Fruit fly (Drosophila melanogaster) whole organism, prepupa: ENCODE data around the gene CG18563.
A peak's percentile ranks its signal among the peaks of the same experiment; 100 is the strongest.

Experiments
- Blimp-1 ChIP-seq: fragments of 200-800 bp; sonication (Bioruptor generic); optimal IDR thresholded peaks from 3 replicates; lab custom pipeline; 2017; ENCODE audit warnings: missing biosample characterization, missing genetic modification characterization, mild to moderate bottlenecking, moderate library complexity, missing genetic modification reagents
- CG10631 ChIP-seq: fragments of 200-800 bp; sonication (Bioruptor generic); optimal IDR thresholded peaks from 2 replicates; lab custom pipeline; 2016; ENCODE audit warnings: missing biosample characterization, missing genetic modification characterization
- CG10669 ChIP-seq: fragments of 200-800 bp; sonication (Bioruptor generic); optimal IDR thresholded peaks from 3 replicates; lab custom pipeline; 2018; ENCODE audit warnings: missing biosample characterization, mild to moderate bottlenecking, missing genetic modification characterization, moderate library complexity
- CG11294 ChIP-seq: fragments of 200-800 bp; sonication (Bioruptor generic); IDR thresholded peaks from 2 replicates; pipeline ENCODE4 v1.3.6; 2022; ENCODE audit warnings: missing biosample characterization, missing genetic modification characterization
- CG11762 ChIP-seq: fragments of 200-800 bp; sonication (Bioruptor generic); optimal IDR thresholded peaks from 3 replicates; lab custom pipeline; 2016; ENCODE audit warnings: missing biosample characterization, missing genetic modification characterization; ENCODE audit not compliant: insufficient read depth
- CG11902 ChIP-seq: fragments of 200-800 bp; sonication (Bioruptor generic); optimal IDR thresholded peaks from 3 replicates; lab custom pipeline; 2016; ENCODE audit warnings: missing biosample characterization, missing genetic modification characterization
- CG15336 ChIP-seq: fragments of 200-800 bp; sonication (Bioruptor generic); IDR thresholded peaks from 2 replicates; pipeline ENCODE4 v1.3.6; 2022; ENCODE audit warnings: missing biosample characterization, missing genetic modification characterization
- CG1621 ChIP-seq: fragments of 200-800 bp; sonication (Bioruptor generic); optimal IDR thresholded peaks from 3 replicates; lab custom pipeline; 2018; ENCODE audit warnings: missing biosample characterization, mild to moderate bottlenecking, missing genetic modification characterization
- CG3032 ChIP-seq: fragments of 200-800 bp; optimal IDR thresholded peaks from 2 replicates; lab custom pipeline; 2019; ENCODE audit warnings: missing biosample characterization, mild to moderate bottlenecking, missing genetic modification characterization, moderate library complexity
- CG31627 ChIP-seq: fragments of 200-800 bp; sonication (Bioruptor generic); optimal IDR thresholded peaks from 3 replicates; lab custom pipeline; 2016; ENCODE audit warnings: missing biosample characterization, missing genetic modification characterization
- CG32006 ChIP-seq: fragments of 200-800 bp; sonication (Bioruptor generic); optimal IDR thresholded peaks from 3 replicates; lab custom pipeline; 2017; ENCODE audit warnings: missing biosample characterization, mild to moderate bottlenecking, missing genetic modification characterization
- CG34406 ChIP-seq: fragments of 200-800 bp; sonication (Bioruptor generic); optimal IDR thresholded peaks from 3 replicates; lab custom pipeline; 2016; ENCODE audit warnings: missing biosample characterization, missing genetic modification characterization
- CG3919 ChIP-seq: fragments of 200-800 bp; sonication (Bioruptor generic); optimal IDR thresholded peaks from 3 replicates; lab custom pipeline; 2016; ENCODE audit warnings: missing biosample characterization, missing genetic modification characterization
- CG4318 ChIP-seq: fragments of 200-800 bp; sonication (Bioruptor generic); optimal IDR thresholded peaks from 3 replicates; lab custom pipeline; 2017; ENCODE audit warnings: missing biosample characterization, mild to moderate bottlenecking, missing genetic modification characterization
- CG6163 ChIP-seq: fragments of 200-800 bp; sonication (Bioruptor generic); IDR thresholded peaks from 3 replicates; pipeline ENCODE4 v1.3.6; 2022; ENCODE audit warnings: missing biosample characterization, missing genetic modification characterization
- CG6792 ChIP-seq: fragments of 200-800 bp; sonication (Bioruptor generic); optimal IDR thresholded peaks from 3 replicates; lab custom pipeline; 2016; ENCODE audit warnings: missing biosample characterization, missing genetic modification characterization
- CG6854 ChIP-seq: fragments of 200-800 bp; sonication (Bioruptor generic); optimal IDR thresholded peaks from 2 replicates; lab custom pipeline; 2017; ENCODE audit warnings: missing biosample characterization, mild to moderate bottlenecking, missing genetic modification characterization
- CG7368 ChIP-seq: fragments of 200-800 bp; sonication (Bioruptor generic); optimal IDR thresholded peaks from 3 replicates; lab custom pipeline; 2016; ENCODE audit warnings: missing biosample characterization, missing genetic modification characterization
- CG8119 ChIP-seq: fragments of 200-800 bp; sonication (Bioruptor generic); IDR thresholded peaks from 3 replicates; pipeline ENCODE4 v1.3.6; 2022; ENCODE audit warnings: missing biosample characterization, missing genetic modification characterization
- CG8632 ChIP-seq: fragments of 200-800 bp; sonication (Bioruptor generic); optimal IDR thresholded peaks from 3 replicates; lab custom pipeline; 2016; ENCODE audit warnings: missing biosample characterization, missing genetic modification characterization
- Eip75B ChIP-seq: fragments of 200-800 bp; sonication (Bioruptor generic); optimal IDR thresholded peaks from 3 replicates; lab custom pipeline; 2016; ENCODE audit warnings: missing biosample characterization, missing genetic modification characterization
- Eip78C ChIP-seq: fragments of 200-800 bp; sonication (Bioruptor generic); peaks from one replicate; lab custom pipeline; 2016; ENCODE audit warnings: missing biosample characterization, missing genetic modification characterization
- Eip93F ChIP-seq: fragments of 200-800 bp; sonication (Bioruptor generic); optimal IDR thresholded peaks from 2 replicates; lab custom pipeline; 2016; ENCODE audit warnings: missing biosample characterization, mild to moderate bottlenecking, missing genetic modification characterization
- Ets96B ChIP-seq: fragments of 200-800 bp; optimal IDR thresholded peaks from 2 replicates; lab custom pipeline; 2019; ENCODE audit warnings: missing biosample characterization, mild to moderate bottlenecking, missing genetic modification characterization, moderate library complexity
- Gug ChIP-seq: fragments of 200-800 bp; sonication (Bioruptor generic); IDR thresholded peaks from 2 replicates; pipeline ENCODE4 v1.3.6; 2022; ENCODE audit warnings: missing biosample characterization, missing genetic modification characterization
- Hr38 ChIP-seq: sonication (Bioruptor generic); optimal IDR thresholded peaks from 2 replicates; lab custom pipeline; 2016; ENCODE audit warnings: missing biosample characterization, missing genetic modification characterization
- Hr39 ChIP-seq: fragments of 200-800 bp; sonication (Bioruptor generic); optimal IDR thresholded peaks from 2 replicates; lab custom pipeline; 2016; ENCODE audit warnings: missing biosample characterization, missing genetic modification characterization
- Hr4 ChIP-seq: fragments of 200-800 bp; sonication (Bioruptor generic); optimal IDR thresholded peaks from 3 replicates; lab custom pipeline; 2016; ENCODE audit warnings: missing biosample characterization, missing genetic modification characterization
- Lpt ChIP-seq: fragments of 200-800 bp; sonication (Bioruptor generic); optimal IDR thresholded peaks from 3 replicates; lab custom pipeline; 2016; ENCODE audit warnings: missing biosample characterization, missing genetic modification characterization
- OdsH ChIP-seq: fragments of 200-800 bp; sonication (Bioruptor generic); optimal IDR thresholded peaks from 3 replicates; lab custom pipeline; 2016; ENCODE audit warnings: missing biosample characterization, missing genetic modification characterization
- Sox102F ChIP-seq: fragments of 200-800 bp; sonication (Bioruptor generic); optimal IDR thresholded peaks from 2 replicates; lab custom pipeline; 2016; ENCODE audit warnings: missing biosample characterization, mild to moderate bottlenecking, missing genetic modification characterization
- Sox14 ChIP-seq: fragments of 200-800 bp; sonication (Bioruptor generic); optimal IDR thresholded peaks from 3 replicates; lab custom pipeline; 2016; ENCODE audit warnings: missing biosample characterization, missing genetic modification characterization
- Sox15 ChIP-seq: fragments of 200-800 bp; sonication (Bioruptor generic); optimal IDR thresholded peaks from 3 replicates; lab custom pipeline; 2016; ENCODE audit warnings: missing biosample characterization, missing genetic modification characterization
- achi ChIP-seq: fragments of 200-800 bp; sonication (Bioruptor generic); optimal IDR thresholded peaks from 3 replicates; lab custom pipeline; 2016; ENCODE audit warnings: missing biosample characterization, missing genetic modification characterization
- acj6 ChIP-seq: fragments of 200-800 bp; sonication (Bioruptor generic); optimal IDR thresholded peaks from 3 replicates; lab custom pipeline; 2016; ENCODE audit warnings: missing biosample characterization, missing genetic modification characterization
- cyc ChIP-seq: fragments of 200-800 bp; sonication (Bioruptor generic); optimal IDR thresholded peaks from 3 replicates; lab custom pipeline; 2016; ENCODE audit warnings: missing biosample characterization, missing genetic modification characterization
- dac ChIP-seq: fragments of 200-800 bp; sonication (Bioruptor generic); optimal IDR thresholded peaks from 2 replicates; lab custom pipeline; 2017; ENCODE audit warnings: missing biosample characterization, mild to moderate bottlenecking, missing genetic modification characterization
- dsx ChIP-seq: fragments of 200-800 bp; optimal IDR thresholded peaks from 3 replicates; lab custom pipeline; 2019; ENCODE audit warnings: missing biosample characterization, mild to moderate bottlenecking, missing genetic modification characterization, moderate library complexity; ENCODE audit not compliant: poor library complexity, severe bottlenecking
- esn ChIP-seq: fragments of 200-800 bp; sonication (Bioruptor generic); optimal IDR thresholded peaks from 2 replicates; lab custom pipeline; 2016; ENCODE audit warnings: missing biosample characterization, mild to moderate bottlenecking, missing genetic modification characterization, moderate library complexity
- fd59A ChIP-seq: fragments of 200-800 bp; sonication (Bioruptor generic); optimal IDR thresholded peaks from 2 replicates; lab custom pipeline; 2017; ENCODE audit warnings: missing biosample characterization, mild to moderate bottlenecking, missing genetic modification characterization, missing genetic modification reagents
- lz ChIP-seq: fragments of 200-800 bp; sonication (Bioruptor generic); optimal IDR thresholded peaks from 3 replicates; lab custom pipeline; 2016; ENCODE audit warnings: missing biosample characterization, missing genetic modification characterization
- net ChIP-seq: fragments of 200-800 bp; sonication (Bioruptor generic); optimal IDR thresholded peaks from 3 replicates; lab custom pipeline; 2016; ENCODE audit warnings: missing biosample characterization, missing genetic modification characterization
- pdm3 ChIP-seq: fragments of 200-800 bp; sonication (Bioruptor generic); optimal IDR thresholded peaks from 3 replicates; lab custom pipeline; 2016; ENCODE audit warnings: missing biosample characterization, missing genetic modification characterization
- salr ChIP-seq, 2 experiments: fragments of 200-800 bp; sonication (Bioruptor generic); optimal IDR thresholded peaks; 3 replicates each; lab custom pipeline; 2016 to 2018; ENCODE audit warnings: missing biosample characterization in 2 of 2, missing genetic modification characterization in 2 of 2, mild to moderate bottlenecking in 1 of 2
- ss ChIP-seq, 2 experiments: fragments of 200-800 bp; sonication (Bioruptor generic); optimal IDR thresholded peaks; 2 replicates in 1 of 2; 3 replicates in 1 of 2; lab custom pipeline; 2017 to 2018; ENCODE audit warnings: mild to moderate bottlenecking in 2 of 2, missing biosample characterization in 2 of 2, missing genetic modification characterization in 2 of 2, moderate library complexity in 1 of 2
- svp ChIP-seq: fragments of 200-800 bp; sonication (Bioruptor generic); peaks from one replicate; lab custom pipeline; 2016; ENCODE audit warnings: missing biosample characterization, missing genetic modification characterization
- topi ChIP-seq: fragments of 200-800 bp; sonication (Bioruptor generic); optimal IDR thresholded peaks from 3 replicates; lab custom pipeline; 2016; ENCODE audit warnings: missing biosample characterization, missing genetic modification characterization

The CG18563 gene

DNA sequence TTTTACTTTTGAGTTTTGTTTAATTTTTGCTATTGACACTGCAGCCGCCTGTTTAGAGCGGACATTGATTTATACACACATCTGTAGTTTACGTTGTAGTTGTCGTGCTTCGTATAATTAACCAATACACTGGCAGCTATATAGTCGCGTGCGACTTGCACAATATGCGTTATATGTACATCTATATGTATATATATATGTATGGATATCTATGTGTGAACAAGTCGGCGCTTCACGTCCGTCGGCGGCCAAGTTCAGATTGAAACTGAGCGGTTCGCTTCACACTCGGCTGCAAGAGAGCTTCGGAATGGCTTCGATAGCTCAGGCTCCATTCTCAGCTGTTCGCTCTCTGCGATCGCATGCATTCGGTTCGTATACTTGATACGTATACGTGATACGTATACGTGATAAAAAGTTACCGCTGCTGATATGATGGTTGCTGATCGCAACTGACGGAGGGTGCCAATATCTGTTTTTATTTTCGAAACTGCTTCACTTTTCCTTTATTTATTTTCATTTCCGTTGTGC is 29.9 kb downstream of the CG18563 start (continued):
- TF ChIP-seq CG6792 (GFP tag; lab: Kevin White, UChicago) = no peak
- no peak for TF ChIP-seq acj6 (GFP tag; lab: Kevin White, UChicago)
- peak; percentile 14; the same call in 1 of the 2 replicates for TF ChIP-seq Gug (GFP tag; lab: Robert Waterston, UW)
- TF ChIP-seq Hr39 = no peak
- TF ChIP-seq CG10669 (GFP tag; lab: Kevin White, UChicago) = peak; percentile 28
- TF ChIP-seq CG31627 (GFP tag; lab: Kevin White, UChicago) = no peak
- peak; percentile 80 for TF ChIP-seq Eip78C (GFP tag; lab: Kevin White, UChicago)
- TF ChIP-seq OdsH = no peak
- TF ChIP-seq salr (GFP tag; optimal IDR thresholded peaks at IDR 0.05; lab: Kevin White, UChicago) = peak; percentile 0 to 14
- peak; percentile 27 for TF ChIP-seq CG7368 (GFP tag; lab: Kevin White, UChicago)
- peak; percentile 69 for TF ChIP-seq CG1621 (tag; lab: Kevin White, UChicago)
- no peak for TF ChIP-seq Sox14 (GFP tag; lab: Kevin White, UChicago)
- TF ChIP-seq CG3032 (tag; lab: Kevin White, UChicago) = peak; percentile 8
- peak; percentile 55 for TF ChIP-seq dsx
- TF ChIP-seq Ets96B (tag; lab: Kevin White, UChicago) = peak; percentile 32
- no peak for TF ChIP-seq Hr38
- TF ChIP-seq CG34406 (GFP tag; lab: Kevin White, UChicago) = peak; percentile 1
- no peak for TF ChIP-seq CG11294 (GFP tag; lab: Robert Waterston, UW)
- TF ChIP-seq Lpt (GFP tag; lab: Kevin White, UChicago) = peak; percentile 22
- no peak for TF ChIP-seq CG8632
- no peak for TF ChIP-seq cyc (GFP tag; lab: Kevin White, UChicago)
- peak; percentile 7 for TF ChIP-seq pdm3 (GFP tag; lab: Kevin White, UChicago)
- no peak for TF ChIP-seq dac
- no peak for TF ChIP-seq Eip93F (GFP tag; lab: Kevin White, UChicago)
- TF ChIP-seq, all 60 proteins: peak for 35

DNA sequence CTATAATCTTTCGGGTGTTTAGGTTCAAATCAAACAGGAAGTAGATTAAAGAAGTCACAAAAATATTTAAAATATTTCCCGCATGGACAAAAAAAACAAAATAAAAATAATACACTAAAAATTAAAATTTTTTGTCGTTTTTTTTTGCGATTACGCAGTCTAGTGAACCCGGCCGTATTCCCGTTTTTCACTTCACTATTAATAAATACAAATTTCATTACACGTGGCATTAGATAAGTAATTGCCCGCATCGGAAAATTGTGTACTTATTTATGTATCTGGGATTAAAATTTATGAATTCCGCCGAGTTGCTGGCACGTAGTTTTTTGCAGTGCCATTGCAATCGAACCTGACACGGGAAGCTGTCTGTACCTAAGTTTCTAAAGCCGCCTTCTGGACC is 30.7 kb downstream of the CG18563 start:
- TF ChIP-seq OdsH (peak; percentile 54), CG3032 (tag; lab: Kevin White, UChicago) (peak; percentile 26), Hr4 (GFP tag; lab: Kevin White, UChicago) (peak; percentile 55), Hr39 (peak; percentile 21), CG11902 (GFP tag; lab: Kevin White, UChicago) (no peak), fd59A (GFP tag; lab: Kevin White, UChicago) (peak; percentile 12), Blimp-1 (GFP tag; lab: Kevin White, UChicago) (no peak), esn (GFP tag; lab: Kevin White, UChicago) (peak; percentile 37), topi (GFP tag; lab: Kevin White, UChicago) (no peak), lz (peak; percentile 30), CG8119 (GFP tag; lab: Robert Waterston, UW) (0 out of 3 replicates have a peak, but pooled peaks have one; percentile 28), acj6 (GFP tag; lab: Kevin White, UChicago) (no peak), Sox102F (peak; percentile 4), net (GFP tag; lab: Kevin White, UChicago) (peak; percentile 7), Ets96B (tag; lab: Kevin White, UChicago) (peak; percentile 40), CG11762 (GFP tag; lab: Kevin White, UChicago) (peak; percentile 10), CG34406 (GFP tag; lab: Kevin White, UChicago) (no peak), CG15336 (peak; percentile 57), CG10631 (GFP tag; lab: Kevin White, UChicago) (peak; percentile 23), CG32006 (GFP tag; lab: Kevin White, UChicago) (peak; percentile 76), CG6854 (GFP tag; lab: Kevin White, UChicago) (no peak), CG3919 (GFP tag; lab: Kevin White, UChicago) (peak; percentile 17), CG6163 (GFP tag; lab: Robert Waterston, UW) (0 out of 3 replicates have a peak, but pooled peaks have one; percentile 33), svp (GFP tag; lab: Kevin White, UChicago) (peak; percentile 56), dac (no peak), achi (GFP tag; lab: Kevin White, UChicago) (peak; percentile 27), Eip75B (GFP tag; lab: Kevin White, UChicago) (peak; percentile 2), salr (GFP tag; optimal IDR thresholded peaks at IDR 0.05; lab: Kevin White, UChicago) (peak in 1 of 2 experiments; percentile 26), Eip78C (GFP tag; lab: Kevin White, UChicago) (peak; percentile 75), CG4318 (GFP tag; lab: Kevin White, UChicago) (peak; percentile 52), CG10669 (GFP tag; lab: Kevin White, UChicago) (peak; percentile 4), ss (GFP tag; optimal IDR thresholded peaks at IDR 0.05; lab: Kevin White, UChicago) (no peak), Hr38 (no peak), pdm3 (GFP tag; lab: Kevin White, UChicago) (peak; percentile 3), dsx (no peak), CG31627 (GFP tag; lab: Kevin White, UChicago) (peak; percentile 15), CG8632 (peak; percentile 20), Sox15 (peak; percentile 1), CG1621 (tag; lab: Kevin White, UChicago) (peak; percentile 3)
